Fruit fly (Drosophila melanogaster) whole organism, embryonic: ENCODE results near the gene Vps13D.

Experiments used
- Adf1 ChIP-seq: fragments of 200-800 bp; sonication (Bioruptor generic); IDR thresholded peaks from 2 replicates; pipeline ENCODE4 v1.3.6; 2022; ENCODE audit warnings: missing biosample characterization, missing genetic modification characterization
- Aef1 ChIP-seq: fragments of 200-800 bp; sonication (Bioruptor generic); IDR thresholded peaks from 3 replicates; pipeline ENCODE4 v1.3.6; 2022; ENCODE audit warnings: missing biosample characterization, missing genetic modification characterization
- Asciz ChIP-seq: fragments of 200-800 bp; sonication (Bioruptor generic); optimal IDR thresholded peaks from 2 replicates; lab custom pipeline; 2017; ENCODE audit warnings: missing biosample characterization, mild to moderate bottlenecking, missing genetic modification characterization, missing genetic modification reagents
- Awh ChIP-seq: fragments of 200-800 bp; sonication (Bioruptor generic); IDR thresholded peaks from 2 replicates; pipeline ENCODE4, ENCODE4 v1.3.6; 2022; ENCODE audit warnings: missing biosample characterization, missing genetic modification characterization
- Bgb ChIP-seq: fragments of 200-800 bp; sonication (Bioruptor generic); IDR thresholded peaks from 2 replicates; pipeline ENCODE4 v1.3.6; 2022; ENCODE audit warnings: missing biosample characterization, missing genetic modification characterization; ENCODE audit not compliant: partially characterized antibody
- CG11504 ChIP-seq: fragments of 200-800 bp; sonication (Bioruptor generic); optimal IDR thresholded peaks from 3 replicates; lab custom pipeline; 2019; ENCODE audit warnings: missing biosample characterization, mild to moderate bottlenecking, missing genetic modification characterization, moderate library complexity
- CG12659 ChIP-seq: fragments of 200-800 bp; sonication (Bioruptor generic); optimal IDR thresholded peaks from 3 replicates; lab custom pipeline; 2017; ENCODE audit warnings: mild to moderate bottlenecking, missing biosample characterization, missing genetic modification reagents, missing genetic modification characterization
- CG12942 ChIP-seq: fragments of 200-800 bp; sonication (Bioruptor generic); optimal IDR thresholded peaks from 3 replicates; lab custom pipeline; 2016; ENCODE audit warnings: missing biosample characterization, missing genetic modification characterization
- CG14014 ChIP-seq: fragments of 200-800 bp; sonication (Bioruptor generic); IDR thresholded peaks from 2 replicates; pipeline ENCODE4 v1.3.6; 2022; ENCODE audit warnings: missing biosample characterization, missing genetic modification characterization
- CG15514 ChIP-seq: fragments of 200-800 bp; sonication (Bioruptor generic); optimal IDR thresholded peaks from 3 replicates; lab custom pipeline; 2017; ENCODE audit warnings: missing biosample characterization, missing genetic modification characterization, mild to moderate bottlenecking, moderate library complexity, missing genetic modification reagents
- CG15601 ChIP-seq: fragments of 200-800 bp; sonication (Bioruptor generic); optimal IDR thresholded peaks from 3 replicates; lab custom pipeline; 2019; ENCODE audit warnings: missing biosample characterization, mild to moderate bottlenecking, missing genetic modification characterization, moderate library complexity
- CG16779 ChIP-seq: fragments of 200-800 bp; sonication (Bioruptor generic); IDR thresholded peaks from 2 replicates; pipeline ENCODE4 v1.3.6; 2022; ENCODE audit warnings: missing biosample characterization, missing genetic modification characterization
- CG16815 ChIP-seq: fragments of 200-800 bp; sonication (Bioruptor generic); optimal IDR thresholded peaks from 3 replicates; lab custom pipeline; 2017; ENCODE audit warnings: missing biosample characterization, mild to moderate bottlenecking, missing genetic modification characterization
- CG17568 ChIP-seq: fragments of 200-800 bp; sonication (Bioruptor generic); optimal IDR thresholded peaks from 2 replicates; lab custom pipeline; 2018; ENCODE audit warnings: missing biosample characterization, mild to moderate bottlenecking, missing genetic modification characterization, moderate library complexity
- CG18599 ChIP-seq: fragments of 200-800 bp; sonication (Bioruptor generic); optimal IDR thresholded peaks from 3 replicates; lab custom pipeline; 2017; ENCODE audit warnings: missing biosample characterization, missing genetic modification characterization, mild to moderate bottlenecking, moderate library complexity, missing genetic modification reagents
- CG2120 ChIP-seq: fragments of 200-800 bp; sonication (Bioruptor generic); optimal IDR thresholded peaks from 3 replicates; lab custom pipeline; 2016; ENCODE audit warnings: missing biosample characterization, missing genetic modification characterization
- CG30403 ChIP-seq: fragments of 200-800 bp; sonication (Bioruptor generic); optimal IDR thresholded peaks from 3 replicates; lab custom pipeline; 2016; ENCODE audit warnings: missing biosample characterization, missing genetic modification characterization
- CG31224 ChIP-seq: fragments of 200-800 bp; sonication (Bioruptor generic); IDR thresholded peaks from 2 replicates; pipeline ENCODE4 v1.3.6; 2022; ENCODE audit warnings: missing biosample characterization, missing genetic modification characterization
- CG3281 ChIP-seq: fragments of 200-800 bp; sonication (Bioruptor generic); optimal IDR thresholded peaks from 3 replicates; lab custom pipeline; 2017; ENCODE audit warnings: missing biosample characterization, mild to moderate bottlenecking, missing genetic modification characterization
- CG34224 ChIP-seq: fragments of 200-800 bp; sonication (Bioruptor generic); IDR thresholded peaks from 3 replicates; pipeline ENCODE4 v1.3.6; 2022; ENCODE audit warnings: missing biosample characterization, missing genetic modification characterization; ENCODE audit not compliant: partially characterized antibody
- CG34422 ChIP-seq: fragments of 200-800 bp; sonication (Bioruptor generic); IDR thresholded peaks from 3 replicates; pipeline ENCODE4 v1.3.6; 2022; ENCODE audit warnings: missing biosample characterization, missing genetic modification characterization
- CG9609 ChIP-seq: fragments of 200-800 bp; sonication (Bioruptor generic); optimal IDR thresholded peaks from 3 replicates; lab custom pipeline; 2016; ENCODE audit warnings: missing biosample characterization, missing genetic modification characterization
- CkIIα-i1 ChIP-seq: fragments of 200-800 bp; sonication (Bioruptor generic); IDR thresholded peaks from 2 replicates; pipeline ENCODE4 v1.3.6; 2022; ENCODE audit warnings: missing biosample characterization, missing genetic modification characterization
- CrebB ChIP-seq: fragments of 200-800 bp; sonication (Bioruptor generic); optimal IDR thresholded peaks from 3 replicates; lab custom pipeline; 2018; ENCODE audit warnings: missing biosample characterization, mild to moderate bottlenecking, missing genetic modification characterization
- D19A ChIP-seq: fragments of 200-800 bp; optimal IDR thresholded peaks from 3 replicates; lab custom pipeline; 2019; ENCODE audit warnings: missing biosample characterization, mild to moderate bottlenecking, missing genetic modification characterization, moderate library complexity
- Hey ChIP-seq: fragments of 200-800 bp; sonication (Bioruptor generic); optimal IDR thresholded peaks from 3 replicates; lab custom pipeline; 2018; ENCODE audit warnings: missing biosample characterization, mild to moderate bottlenecking, missing genetic modification characterization
- HmgD ChIP-seq: fragments of 200-800 bp; sonication (Bioruptor generic); optimal IDR thresholded peaks from 3 replicates; lab custom pipeline; 2016; ENCODE audit warnings: missing biosample characterization, missing genetic modification characterization
- Myb ChIP-seq: fragments of 200-800 bp; sonication (Bioruptor generic); optimal IDR thresholded peaks from 2 replicates; lab custom pipeline; 2016; ENCODE audit warnings: missing biosample characterization, missing genetic modification characterization
- Opbp ChIP-seq: fragments of 200-800 bp; sonication (Bioruptor generic); IDR thresholded peaks from 3 replicates; pipeline ENCODE4 v1.3.6; 2022; ENCODE audit warnings: missing biosample characterization, missing genetic modification characterization; ENCODE audit not compliant: partially characterized antibody
- Sin3A ChIP-seq: fragments of >200 bp; optimal IDR thresholded peaks from 2 replicates; lab custom pipeline; 2018
- Sry-δ ChIP-seq: fragments of 200-800 bp; sonication (Bioruptor generic); optimal IDR thresholded peaks from 2 replicates; lab custom pipeline; 2016; ENCODE audit warnings: missing biosample characterization, missing genetic modification characterization
- Ssrp ChIP-seq: fragments of 200-800 bp; sonication (Bioruptor generic); optimal IDR thresholded peaks from 2 replicates; lab custom pipeline; 2018; ENCODE audit warnings: missing biosample characterization, mild to moderate bottlenecking, missing genetic modification characterization, moderate library complexity
- YL-1 ChIP-seq: fragments of 200-800 bp; sonication (Bioruptor generic); optimal IDR thresholded peaks from 3 replicates; lab custom pipeline; 2017; ENCODE audit warnings: missing biosample characterization, mild to moderate bottlenecking, missing genetic modification characterization
- az2 ChIP-seq: fragments of 200-800 bp; sonication (Bioruptor generic); optimal IDR thresholded peaks from 3 replicates; lab custom pipeline; 2016; ENCODE audit warnings: missing biosample characterization, missing genetic modification characterization
- bowl ChIP-seq: fragments of 200-800 bp; sonication (Bioruptor generic); IDR thresholded peaks from 2 replicates; pipeline ENCODE4 v1.3.6; 2022; ENCODE audit warnings: missing biosample characterization, missing genetic modification characterization
- eyg ChIP-seq: fragments of 200-800 bp; sonication (Bioruptor generic); optimal IDR thresholded peaks from 3 replicates; lab custom pipeline; 2016; ENCODE audit warnings: missing biosample characterization, missing genetic modification characterization
- fd3F ChIP-seq: fragments of 200-800 bp; sonication (Bioruptor generic); optimal IDR thresholded peaks from 2 replicates; lab custom pipeline; 2018; ENCODE audit warnings: missing biosample characterization, mild to moderate bottlenecking, missing genetic modification characterization, moderate library complexity
- fd96Cb ChIP-seq: fragments of 200-800 bp; sonication (Bioruptor generic); optimal IDR thresholded peaks from 2 replicates; lab custom pipeline; 2018; ENCODE audit warnings: missing biosample characterization, mild to moderate bottlenecking, missing genetic modification characterization, moderate library complexity
- gcm2 ChIP-seq: fragments of 200-800 bp; sonication (Bioruptor generic); optimal IDR thresholded peaks from 2 replicates; lab custom pipeline; 2016; ENCODE audit warnings: missing biosample characterization, missing genetic modification characterization
- grau ChIP-seq: fragments of 200-800 bp; optimal IDR thresholded peaks from 3 replicates; lab custom pipeline; 2019; ENCODE audit warnings: missing biosample characterization, mild to moderate bottlenecking, missing genetic modification characterization, moderate library complexity
- kni ChIP-seq: fragments of 200-800 bp; sonication (Bioruptor generic); optimal IDR thresholded peaks from 3 replicates; lab custom pipeline; 2017; ENCODE audit warnings: mild to moderate bottlenecking, missing biosample characterization, missing genetic modification reagents, missing genetic modification characterization
- lola ChIP-seq, 3 experiments: fragments of >200 bp in 2 of 3; fragments of 200-800 bp in 1 of 3; sonication (Bioruptor generic) in 1 of 3; optimal IDR thresholded peaks; 2 replicates each; lab custom pipeline; 2017 to 2019; ENCODE audit warnings: missing biosample characterization in 3 of 3, missing genetic modification characterization in 3 of 3, mild to moderate bottlenecking in 1 of 3, moderate library complexity in 1 of 3
- luna ChIP-seq: fragments of 200-800 bp; sonication (Bioruptor generic); optimal IDR thresholded peaks from 2 replicates; lab custom pipeline; 2016; ENCODE audit warnings: missing biosample characterization, missing genetic modification characterization
- nom ChIP-seq: fragments of 200-800 bp; sonication (Bioruptor generic); optimal IDR thresholded peaks from 2 replicates; lab custom pipeline; 2017; ENCODE audit warnings: missing biosample characterization, missing genetic modification characterization, mild to moderate bottlenecking, moderate library complexity, missing genetic modification reagents
- pita ChIP-seq: fragments of 200-800 bp; sonication (Bioruptor generic); optimal IDR thresholded peaks from 2 replicates; lab custom pipeline; 2017; ENCODE audit warnings: missing biosample characterization, mild to moderate bottlenecking, missing genetic modification characterization
- sisA ChIP-seq: fragments of 200-800 bp; sonication (Bioruptor generic); IDR thresholded peaks from 2 replicates; pipeline ENCODE4 v1.3.6; 2022; ENCODE audit warnings: missing biosample characterization, missing genetic modification characterization
- tio ChIP-seq: fragments of 200-800 bp; sonication (Bioruptor generic); optimal IDR thresholded peaks from 2 replicates; lab custom pipeline; 2017; ENCODE audit warnings: missing biosample characterization, missing genetic modification characterization, inconsistent platforms

Gene Vps13D

DNA sequence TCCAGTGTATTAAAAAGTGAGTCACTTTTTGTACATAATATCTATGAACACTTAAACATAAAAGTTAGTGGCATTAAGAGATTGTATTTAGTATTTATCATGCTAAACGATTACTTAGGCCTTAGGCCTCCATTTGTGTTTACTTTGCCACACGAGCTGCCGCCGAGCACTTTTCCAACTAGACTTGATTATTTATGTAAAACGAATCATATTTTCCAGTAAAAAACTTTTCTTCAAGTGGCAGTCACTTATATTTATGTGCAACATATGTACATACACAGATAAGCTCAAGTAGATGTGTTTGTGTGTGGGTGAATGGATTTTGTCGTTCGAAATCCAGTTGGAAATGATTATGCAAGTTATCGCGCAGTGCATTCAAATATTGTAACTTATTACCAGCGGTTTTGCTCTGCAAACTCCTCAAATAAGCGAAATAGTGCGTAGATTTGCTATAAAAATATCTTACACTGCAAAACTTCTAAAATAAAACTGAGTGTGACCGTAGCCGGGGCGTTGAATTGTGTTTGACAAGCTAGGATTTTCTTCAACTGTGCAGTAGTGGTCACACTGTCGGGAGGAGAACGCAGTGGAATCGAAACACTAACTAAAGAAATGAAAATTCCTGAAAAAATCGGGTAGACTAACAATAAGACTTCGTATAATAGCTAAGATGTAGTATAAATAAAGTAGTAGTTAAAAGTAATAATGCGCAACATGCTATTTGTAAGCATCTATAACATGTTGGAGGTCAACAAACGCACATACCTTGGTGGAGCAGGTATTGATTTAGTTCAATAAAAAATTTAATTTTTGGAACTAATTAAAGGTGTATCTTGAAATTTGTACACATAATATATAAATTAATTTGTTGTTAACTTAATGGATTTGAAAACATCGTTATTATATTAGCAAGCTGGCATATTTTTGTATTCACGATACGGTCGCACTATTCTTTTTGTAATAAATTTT, 5.0 kb upstream of the Vps13D start, which contains the start of the genes Klc and CG10984 (continued):
- TF ChIP-seq Aef1 (GFP tag; lab: Robert Waterston, UW) (no peak), CG2120 (GFP tag; lab: Kevin White, UChicago) (peak; percentile 76), CG30403 (GFP tag; lab: Kevin White, UChicago) (peak; percentile 54), D19A (tag; lab: Kevin White, UChicago) (peak; percentile 69), CkIIα-i1 (GFP tag; lab: Robert Waterston, UW) (no peak), az2 (GFP tag; lab: Kevin White, UChicago) (peak; percentile 37), CrebB (tag; lab: Kevin White, UChicago) (no peak), gcm2 (GFP tag; lab: Kevin White, UChicago) (no peak), Myb (GFP tag; lab: Kevin White, UChicago) (peak; percentile 19), YL-1 (peak; percentile 61), HmgD (no peak), CG15514 (GFP tag; lab: Kevin White, UChicago) (peak; percentile 57), luna (GFP tag; lab: Kevin White, UChicago) (peak; percentile 40), fd3F (GFP tag; lab: Kevin White, UChicago) (peak; percentile 41), lola (GFP tag; optimal IDR thresholded peaks at IDR 0.05; lab: Kevin White, UChicago) (no peak), CG34224 (0 out of 3 replicates have a peak, but pooled peaks have one; percentile 16), CG34422 (GFP tag; lab: Robert Waterston, UW) (peak; percentile 87; the same call in 2 of the 3 replicates), CG12659 (peak; percentile 63), Awh (GFP tag; lab: Robert Waterston, UW) (no peak), fd96Cb (tag; lab: Kevin White, UChicago) (peak; percentile 55), eyg (GFP tag; lab: Kevin White, UChicago) (peak; percentile 58), CG31224 (GFP tag; lab: Robert Waterston, UW) (no peak), CG12942 (GFP tag; lab: Kevin White, UChicago) (peak; percentile 20), kni (GFP tag; lab: Kevin White, UChicago) (no peak), Sin3A (peak; percentile 34), Opbp (GFP tag; lab: Robert Waterston, UW) (0 out of 3 replicates have a peak, but pooled peaks have one; percentile 4), CG16779 (GFP tag; lab: Robert Waterston, UW) (peak; percentile 69; the same call in 1 of the 2 replicates), Ssrp (peak; percentile 34), nom (GFP tag; lab: Kevin White, UChicago) (peak; percentile 57), CG14014 (peak; percentile 66; the same call in 1 of the 2 replicates), CG9609 (GFP tag; lab: Kevin White, UChicago) (peak; percentile 58), CG3281 (GFP tag; lab: Kevin White, UChicago) (peak; percentile 55), Sry-δ (GFP tag; lab: Kevin White, UChicago) (peak; percentile 44), Hey (tag; lab: Kevin White, UChicago) (no peak), Bgb (0 out of 2 replicates have a peak, but pooled peaks have one; percentile 28), tio (GFP tag; lab: Kevin White, UChicago) (peak; percentile 28), grau (tag; lab: Kevin White, UChicago) (peak; percentile 52), bowl (peak; percentile 37; the same call in 1 of the 2 replicates), pita (no peak), Asciz (GFP tag; lab: Kevin White, UChicago) (peak; percentile 51), Adf1 (GFP tag; lab: Robert Waterston, UW) (peak; percentile 52; the same call in 1 of the 2 replicates), CG17568 (GFP tag; lab: Kevin White, UChicago) (peak; percentile 65), CG11504 (no peak), sisA (GFP tag; lab: Robert Waterston, UW) (no peak), CG16815 (GFP tag; lab: Kevin White, UChicago) (peak; percentile 18), CG15601 (tag; lab: Kevin White, UChicago) (no peak), CG18599 (GFP tag; lab: Kevin White, UChicago) (no peak)
